Fruit fly (Drosophila melanogaster) whole organism, adult: ENCODE measurements around the gene CG13064.

Source experiments
- CG11617 ChIP-seq: fragments of 200-800 bp; sonication (Bioruptor generic); optimal IDR thresholded peaks from 2 replicates; lab custom pipeline; 2017; ENCODE audit warnings: mild to moderate bottlenecking, missing biosample characterization, missing genetic modification reagents, missing genetic modification characterization
- CG1620 ChIP-seq: fragments of 200-800 bp; sonication (Bioruptor generic); optimal IDR thresholded peaks from 2 replicates; lab custom pipeline; 2016; ENCODE audit warnings: missing biosample characterization, missing genetic modification characterization
- CG33017 ChIP-seq: fragments of 200-800 bp; sonication (Bioruptor generic); optimal IDR thresholded peaks from 2 replicates; lab custom pipeline; 2018; ENCODE audit warnings: missing biosample characterization, mild to moderate bottlenecking, missing genetic modification characterization, moderate library complexity
- Mnt ChIP-seq: fragments of 200-800 bp; sonication (Bioruptor generic); optimal IDR thresholded peaks from 2 replicates; lab custom pipeline; 2016; ENCODE audit warnings: missing biosample characterization, mild to moderate bottlenecking, missing genetic modification characterization
- bab1 ChIP-seq: fragments of 200-800 bp; sonication (Bioruptor generic); optimal IDR thresholded peaks from 3 replicates; lab custom pipeline; 2019; ENCODE audit warnings: missing biosample characterization, mild to moderate bottlenecking, missing genetic modification characterization, moderate library complexity
- kay ChIP-seq: fragments of 200-800 bp; sonication (Bioruptor generic); peaks from one replicate; lab custom pipeline; 2016; ENCODE audit warnings: missing biosample characterization, missing genetic modification characterization, borderline replicate concordance
- ovo ChIP-seq: fragments of 200-800 bp; sonication (Bioruptor generic); optimal IDR thresholded peaks from 2 replicates; lab custom pipeline; 2016; ENCODE audit warnings: missing biosample characterization, missing genetic modification characterization

DNA sequence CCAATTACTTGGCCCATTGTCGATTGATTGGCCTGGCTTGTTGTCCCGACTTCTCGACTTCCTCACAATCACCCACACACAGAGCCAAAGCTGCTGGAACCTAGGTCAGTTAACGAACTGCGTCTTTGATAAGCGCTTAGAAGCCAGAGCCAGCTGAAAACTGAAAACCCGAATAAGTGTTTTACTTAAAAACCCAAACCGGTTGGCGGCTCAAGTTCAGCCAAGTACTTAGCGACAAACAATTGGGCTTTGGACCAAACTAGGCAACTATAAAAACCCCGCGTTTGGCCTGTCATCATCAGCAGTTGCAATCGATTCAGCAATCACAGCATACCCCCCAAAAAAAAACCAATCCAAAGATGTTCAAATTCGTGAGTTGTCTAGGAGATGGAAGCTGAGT, 43.2 kb downstream of the CG13064 start, which contains the start of gene CG13059:
- TF ChIP-seq ovo: no peak
- no peak for TF ChIP-seq CG33017 (tag; lab: Kevin White, UChicago)
- no peak for TF ChIP-seq kay
- no peak for TF ChIP-seq CG11617
- TF ChIP-seq CG1620 (GFP tag; lab: Kevin White, UChicago): no peak
- TF ChIP-seq Mnt (GFP tag; lab: Kevin White, UChicago): no peak
- no peak for TF ChIP-seq bab1
